Fruit fly (Drosophila melanogaster): ENCODE data around the gene CG33965.

- TF ChIP-seq CG8632 (GFP tag; optimal IDR thresholded peaks at IDR 0.05) (no peak), Lpt (GFP tag; optimal IDR thresholded peaks at IDR 0.05) (no peak), CG4318 (GFP tag; optimal IDR thresholded peaks at IDR 0.05) (no peak), Gug (GFP tag; IDR thresholded peaks at IDR 0.05) (no peak)
Observed at dm6 chr3L:1183467-1183866, 49.2 kb upstream of the CG33965 start.

Data from whole organism, prepupa.